Fruit fly (Drosophila melanogaster) S2 (cell line): ENCODE data around the gene shakB.

Experiments
- CG8478 ChIP-seq: fragments of >200 bp; optimal IDR thresholded peaks from 2 replicates; lab custom pipeline; 2018
- CTCF ChIP-seq, 2 experiments: fragments of >200 bp; optimal IDR thresholded peaks; 2 replicates each; lab custom pipeline; 2018

Gene shakB

DNA sequence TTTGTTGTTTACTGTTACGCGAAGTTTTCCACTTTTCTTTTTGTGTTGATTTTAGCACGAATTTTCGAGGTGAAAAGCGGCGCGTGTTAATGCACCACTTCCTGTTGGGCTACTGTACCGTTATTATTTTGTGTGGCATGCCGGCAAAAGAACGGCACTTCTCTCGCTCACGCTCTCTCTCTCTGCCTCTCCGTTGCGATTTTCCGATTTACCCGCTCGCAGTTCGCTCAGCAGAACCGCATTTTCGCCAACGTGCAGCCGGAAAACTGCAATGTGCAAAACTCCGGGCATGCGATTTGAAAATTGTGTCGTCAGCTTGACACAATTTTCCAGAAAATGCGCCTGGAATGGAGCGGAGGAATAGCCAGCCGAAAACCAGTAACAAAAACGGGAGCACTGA, at the start of gene shakB:
Gene shakB (minus strand): TSS at position 101 of the 400 bp plus-strand sequence.
- TF ChIP-seq CG8478, result no peak
- no peak for TF ChIP-seq CTCF (optimal IDR thresholded peaks at IDR 0.05; lab: Kevin White, UChicago)

DNA sequence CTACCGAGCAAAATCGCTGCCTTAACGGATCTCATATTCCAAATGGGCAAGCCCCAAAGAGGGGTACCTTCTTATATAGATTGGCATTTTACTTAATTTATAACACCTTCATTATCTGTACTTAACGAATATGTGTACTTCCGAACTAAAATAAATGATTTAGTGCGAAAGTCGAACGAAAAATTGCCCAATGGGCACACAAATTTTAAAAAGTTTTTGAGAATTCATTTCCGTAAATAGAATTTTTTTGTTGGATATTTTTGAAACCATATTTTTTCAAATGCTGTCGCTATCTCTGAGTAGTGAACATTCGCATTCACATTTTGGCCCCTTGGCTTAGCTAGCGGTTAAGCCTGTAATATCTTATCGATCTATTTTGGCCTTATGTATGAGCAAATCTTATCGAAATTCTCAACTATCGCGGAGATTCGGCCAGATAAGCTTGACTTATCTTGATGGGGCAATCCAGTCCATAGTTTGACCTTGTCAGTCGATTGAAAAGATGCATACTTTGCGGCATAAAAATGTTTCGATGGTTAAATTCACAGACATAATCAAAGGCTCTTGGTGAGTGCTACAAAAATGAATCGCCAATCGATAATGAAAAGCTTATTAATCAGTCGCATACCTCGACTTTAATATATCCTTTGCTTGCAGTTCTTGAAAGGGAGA, 38.7 kb upstream of the shakB start, which contains the start of gene CG1304:
Gene CG1304 (minus strand): TSS at position 51 of the 672 bp plus-strand sequence.
- TF ChIP-seq CG8478 (no peak), CTCF (optimal IDR thresholded peaks at IDR 0.05; lab: Kevin White, UChicago) (no peak)

dm6 chrX:20963405-20963804, 36.6 kb upstream of the shakB start, which contains the start of gene Ser6:
Ser6 (minus strand) TSS chrX:20963505.
- TF ChIP-seq CTCF (optimal IDR thresholded peaks at IDR 0.05; lab: Kevin White, UChicago) (no peak), CG8478 (no peak)

DNA sequence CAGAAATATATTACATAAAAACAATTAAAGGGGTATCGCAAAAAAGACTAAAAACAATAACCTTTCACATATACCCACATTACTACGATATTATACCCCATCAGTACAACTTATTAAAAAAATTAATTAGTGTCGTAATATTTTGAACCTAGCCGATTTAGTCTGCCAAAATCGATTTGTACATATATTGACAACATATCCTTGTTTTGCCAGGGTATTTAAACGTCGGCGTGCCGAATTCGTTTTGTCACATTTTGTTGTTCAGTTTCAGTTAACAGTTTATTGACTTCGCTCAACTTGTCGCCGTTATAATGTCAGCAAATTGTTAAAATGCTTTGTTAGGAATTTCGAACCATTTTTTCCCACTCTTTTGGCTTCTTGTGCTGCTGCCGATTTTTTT, 21.4 kb upstream of the shakB start:
- TF ChIP-seq CTCF (optimal IDR thresholded peaks at IDR 0.05; lab: Kevin White, UChicago) (no peak), CG8478 (no peak)

DNA sequence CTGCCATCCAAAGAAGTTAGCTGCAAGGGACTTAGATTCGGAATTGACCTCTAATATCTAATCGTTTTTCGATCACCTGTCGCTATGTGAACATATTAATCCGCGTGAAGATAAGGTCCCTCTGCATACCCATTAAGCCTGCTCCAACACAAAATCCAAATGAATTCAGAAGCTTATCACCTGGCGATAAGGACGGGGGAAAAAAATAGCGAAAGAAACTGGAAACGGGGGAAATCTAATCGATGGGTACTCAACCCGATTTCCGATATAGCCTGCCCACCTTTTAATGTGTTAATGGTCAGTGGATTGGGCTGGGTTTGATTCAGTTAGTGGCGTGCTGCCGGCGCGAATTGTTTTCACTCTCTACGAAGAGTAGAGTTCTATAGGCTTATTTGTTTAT, 7.7 kb upstream of the shakB start, which contains the start of gene Npc1b:
Gene Npc1b (plus strand): TSS at position 340 of the 400 bp plus-strand sequence.
- TF ChIP-seq CTCF (optimal IDR thresholded peaks at IDR 0.05; lab: Kevin White, UChicago) (no peak), CG8478 (no peak)

DNA sequence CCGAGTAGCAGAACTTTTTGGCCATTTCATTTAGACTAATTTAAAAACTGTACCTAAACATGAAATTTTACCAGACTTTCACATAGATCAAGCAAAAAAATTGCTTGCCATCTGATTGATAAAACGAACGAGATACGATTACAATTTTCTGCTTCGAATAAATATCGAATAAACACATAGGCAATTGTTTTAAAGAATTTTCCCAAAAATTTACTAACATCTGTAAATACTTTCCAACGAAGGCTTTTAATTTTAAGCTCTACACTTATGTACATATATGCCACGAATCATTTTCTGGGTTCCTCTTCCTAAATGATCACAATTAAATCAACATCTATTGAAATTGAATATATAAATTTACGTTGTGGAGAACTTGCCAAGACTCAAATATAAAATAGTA, 6.6 kb upstream of the shakB start, which contains the start of gene CG11227:
Gene CG11227 (minus strand): TSS at position 101 of the 400 bp plus-strand sequence.
- TF ChIP-seq CTCF (optimal IDR thresholded peaks at IDR 0.05; lab: Kevin White, UChicago) (no peak), CG8478 (no peak)

dm6 chrX:20925858-20926257, 992 bp downstream of the shakB start:
- TF ChIP-seq CTCF (optimal IDR thresholded peaks at IDR 0.05; lab: Kevin White, UChicago), result no peak
- no peak for TF ChIP-seq CG8478

- TF ChIP-seq CTCF (optimal IDR thresholded peaks at IDR 0.05; lab: Kevin White, UChicago), result no peak
- no peak for TF ChIP-seq CG8478
Observed at dm6 chrX:20924951-20925350, 1.9 kb downstream of the shakB start.

DNA sequence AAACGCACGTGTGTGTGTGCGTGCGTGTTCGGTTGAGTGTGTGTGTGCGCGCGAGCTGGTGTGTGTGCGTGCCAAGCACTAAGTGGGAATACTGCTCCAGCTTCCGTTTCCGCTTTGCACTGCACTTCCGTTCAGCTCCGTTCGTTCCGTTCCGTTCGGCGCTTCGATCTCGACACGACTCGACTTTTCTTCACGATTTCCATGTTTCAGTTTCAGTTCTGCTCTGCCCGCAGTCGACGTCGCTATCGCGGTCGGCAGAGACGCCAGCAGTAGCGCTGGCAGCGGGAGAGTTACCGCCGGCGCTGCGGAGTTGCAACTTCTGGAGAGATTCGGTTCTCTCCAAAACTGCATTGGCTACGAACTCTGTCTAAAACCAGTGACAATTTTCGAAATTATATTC, 3.1 kb downstream of the shakB start:
- TF ChIP-seq CG8478 (no peak), CTCF (optimal IDR thresholded peaks at IDR 0.05; lab: Kevin White, UChicago) (no peak)

DNA sequence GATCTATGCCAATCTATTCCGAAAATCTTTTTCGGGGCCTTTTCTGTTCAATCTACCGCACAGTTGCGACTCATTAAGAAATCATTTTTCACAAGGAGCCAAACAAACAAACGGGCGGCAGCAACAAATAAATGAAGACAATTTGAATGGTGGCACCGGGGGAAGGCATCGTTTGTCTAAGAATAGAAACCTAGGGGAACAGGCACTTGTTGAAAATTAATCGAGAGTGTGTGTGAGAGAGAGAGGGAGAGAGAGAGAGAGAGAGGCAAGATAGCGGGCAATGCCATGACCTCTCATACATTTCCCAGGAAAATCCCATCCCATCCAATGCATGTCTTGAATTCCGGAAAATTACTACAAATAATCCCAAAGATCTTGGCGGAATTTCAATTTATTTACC, 10.4 kb downstream of the shakB start:
- TF ChIP-seq CG8478 (no peak), CTCF (optimal IDR thresholded peaks at IDR 0.05; lab: Kevin White, UChicago) (no peak)

- no peak for TF ChIP-seq CTCF (optimal IDR thresholded peaks at IDR 0.05; lab: Kevin White, UChicago)
- no peak for TF ChIP-seq CG8478
Observed at dm6 chrX:20882526-20882925, 44.3 kb downstream of the shakB start, which contains the start of gene I-3. I-3 (minus strand) TSS chrX:20882626.

DNA sequence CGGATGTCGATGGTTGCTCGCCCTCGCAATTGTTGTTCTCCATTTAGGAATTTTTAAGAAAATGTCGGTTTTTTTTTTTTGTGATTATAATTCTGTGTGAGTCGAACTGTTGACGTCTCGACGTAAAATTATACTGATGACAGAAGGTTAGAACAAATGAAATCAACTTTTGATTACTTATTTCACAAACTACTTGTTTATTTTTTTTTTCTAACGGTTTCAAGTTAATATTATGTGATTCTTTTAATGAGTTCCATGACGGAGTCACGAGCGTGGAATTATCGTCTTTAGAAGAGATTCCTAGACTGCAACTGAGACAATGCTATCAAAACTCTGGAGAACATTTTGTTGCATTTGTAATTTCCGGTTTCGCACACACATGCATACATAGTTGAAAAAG, 57.6 kb downstream of the shakB start, which contains the start of gene CG1314:
Gene CG1314 (minus strand): TSS at position 101 of the 400 bp plus-strand sequence.
- no peak for TF ChIP-seq CG8478
- no peak for TF ChIP-seq CTCF (optimal IDR thresholded peaks at IDR 0.05; lab: Kevin White, UChicago)

DNA sequence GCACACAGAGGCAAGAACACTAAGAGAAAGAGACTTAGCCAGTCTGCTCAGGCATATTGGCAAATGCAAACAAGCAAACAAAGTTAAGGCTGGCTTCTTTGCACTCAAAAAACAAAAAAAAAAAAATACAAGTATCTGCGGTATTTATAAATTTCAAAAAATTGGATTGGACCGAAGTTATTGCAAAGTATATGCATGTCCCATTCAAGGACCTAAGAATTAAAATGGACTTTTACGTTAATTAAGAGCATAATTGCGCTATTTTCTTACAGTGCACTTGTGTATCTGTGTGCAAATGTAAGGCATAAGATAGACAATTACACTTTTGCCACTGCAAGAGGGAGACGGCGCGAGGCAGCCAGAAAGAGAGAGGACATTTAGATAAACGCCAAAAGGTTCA, 63.1 kb downstream of the shakB start:
- TF ChIP-seq CG8478, result no peak

dm6 chrX:20826147-20826546, 100.7 kb downstream of the shakB start:
- TF ChIP-seq CTCF (optimal IDR thresholded peaks at IDR 0.05; lab: Kevin White, UChicago), result no peak
- TF ChIP-seq CG8478, result no peak

- no peak for TF ChIP-seq CTCF (optimal IDR thresholded peaks at IDR 0.05; lab: Kevin White, UChicago)
- TF ChIP-seq CG8478, result no peak
Observed at dm6 chrX:20821846-20822245, 105.0 kb downstream of the shakB start, which contains the start of gene CG15450. CG15450 (plus strand) TSS chrX:20822146.

dm6 chrX:20797488-20797887, 129.4 kb downstream of the shakB start:
- no peak for TF ChIP-seq CG8478

DNA sequence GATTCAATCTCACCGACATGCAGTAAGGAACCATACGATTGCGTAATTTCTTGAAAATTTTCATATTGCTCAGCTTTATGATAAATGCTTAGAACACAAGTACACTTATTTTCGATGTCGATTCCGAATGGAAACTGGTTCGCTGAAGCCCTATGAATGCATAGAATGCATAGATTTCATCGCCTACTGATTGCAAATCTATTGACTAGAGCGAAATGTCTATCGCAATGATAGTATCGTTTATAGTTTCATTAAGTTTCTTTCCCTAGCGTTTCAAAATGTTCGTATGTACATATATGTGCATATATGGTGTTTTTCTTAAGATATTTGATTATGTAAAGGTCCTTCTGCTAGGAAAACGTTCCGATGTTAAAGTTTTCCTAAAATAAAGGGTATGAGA, 145.7 kb downstream of the shakB start, which contains the start of gene CG32507:
Gene CG32507 (minus strand): TSS at position 101 of the 400 bp plus-strand sequence.
- TF ChIP-seq CTCF (optimal IDR thresholded peaks at IDR 0.05; lab: Kevin White, UChicago) (no peak), CG8478 (no peak)
